Worm (Caenorhabditis elegans) whole organism, mixed stage, embryonic: ENCODE results near the gene F26D11.2.

ENCODE experiments used
- ces-1 ChIP-seq: fragments of 150-350 bp; optimal IDR thresholded peaks from 2 replicates; lab custom pipeline; 2014; ENCODE audit warnings: missing biosample characterization, missing genetic modification reagents, missing genetic modification characterization
- elt-1 ChIP-seq: sonication (generic microtip); optimal IDR thresholded peaks from 2 replicates; lab custom pipeline; 2017; ENCODE audit warnings: missing genetic modification characterization, mild to moderate bottlenecking, missing compliant biosample characterization, antibody characterized with exemption, moderate library complexity, borderline replicate concordance; ENCODE audit not compliant: insufficient read depth
- elt-3 ChIP-seq: fragments of 150-350 bp; optimal IDR thresholded peaks from 2 replicates; lab custom pipeline; 2014; ENCODE audit warnings: missing biosample characterization, missing genetic modification characterization
- nhr-12 ChIP-seq: fragments of 150-350 bp; optimal IDR thresholded peaks from 2 replicates; lab custom pipeline; 2014; ENCODE audit warnings: missing biosample characterization, missing genetic modification characterization
- nhr-28 ChIP-seq: fragments of 150-350 bp; optimal IDR thresholded peaks from 2 replicates; lab custom pipeline; 2014; ENCODE audit warnings: missing biosample characterization, missing genetic modification characterization
- snpc-4 ChIP-seq: fragments of 150-350 bp; optimal IDR thresholded peaks from 2 replicates; lab custom pipeline; 2014; ENCODE audit warnings: missing biosample characterization, missing genetic modification characterization
- ztf-11 ChIP-seq: fragments of 150-350 bp; optimal IDR thresholded peaks from 2 replicates; lab custom pipeline; 2014; ENCODE audit warnings: missing biosample characterization, missing genetic modification characterization

ce11 chrV:7985860-7986259 is 26.8 kb downstream of the F26D11.2 start, which contains the start of gene Y97E10AL.1:
- no peak for TF ChIP-seq ztf-11 (tag; lab: Kevin White, UChicago)
- no peak for TF ChIP-seq nhr-12 (tag; lab: Kevin White, UChicago)
- TF ChIP-seq nhr-28, result no peak
- TF ChIP-seq snpc-4, result no peak
- no peak for TF ChIP-seq elt-3 (tag; lab: Kevin White, UChicago)
- TF ChIP-seq ces-1 (GFP tag; lab: Kevin White, UChicago), result no peak
- no peak for TF ChIP-seq elt-1
